Fruit fly (Drosophila melanogaster) whole organism, embryonic: ENCODE data around the gene CG15717.

ENCODE experiments used
- CG10366 ChIP-seq: fragments of 200-800 bp; sonication (Bioruptor generic); IDR thresholded peaks from 2 replicates; pipeline ENCODE4 v1.3.6; 2022; ENCODE audit warnings: missing biosample characterization, missing genetic modification characterization
- CG15011 ChIP-seq: fragments of 200-800 bp; sonication (Bioruptor generic); optimal IDR thresholded peaks from 3 replicates; lab custom pipeline; 2018; ENCODE audit warnings: missing biosample characterization, mild to moderate bottlenecking, missing genetic modification characterization
- CG17361 ChIP-seq: fragments of 200-800 bp; sonication (Bioruptor generic); IDR thresholded peaks from 3 replicates; pipeline ENCODE4 v1.3.6; 2022; ENCODE audit warnings: missing biosample characterization, missing genetic modification characterization
- CG18262 ChIP-seq: fragments of 200-800 bp; optimal IDR thresholded peaks from 3 replicates; lab custom pipeline; 2019; ENCODE audit warnings: missing biosample characterization, mild to moderate bottlenecking, missing genetic modification characterization, moderate library complexity
- CG3995 ChIP-seq: fragments of 200-800 bp; sonication (Bioruptor generic); optimal IDR thresholded peaks from 3 replicates; lab custom pipeline; 2016; ENCODE audit warnings: missing biosample characterization, missing genetic modification characterization
- CG4707 ChIP-seq: fragments of 200-800 bp; sonication (Bioruptor generic); optimal IDR thresholded peaks from 2 replicates; lab custom pipeline; 2018; ENCODE audit warnings: missing biosample characterization, mild to moderate bottlenecking, missing genetic modification characterization, moderate library complexity
- Sry-β ChIP-seq: fragments of 200-800 bp; sonication (Bioruptor generic); optimal IDR thresholded peaks from 2 replicates; lab custom pipeline; 2018; ENCODE audit warnings: missing biosample characterization, mild to moderate bottlenecking, missing genetic modification characterization, moderate library complexity
- chif ChIP-seq, 2 experiments: fragments of 200-800 bp; sonication (Bioruptor generic); optimal IDR thresholded peaks; 3 replicates each; lab custom pipeline; 2016; ENCODE audit warnings: missing biosample characterization in 2 of 2, missing genetic modification characterization in 2 of 2
- gfzf ChIP-seq: fragments of 200-800 bp; sonication (Bioruptor generic); optimal IDR thresholded peaks from 2 replicates; lab custom pipeline; 2016; ENCODE audit warnings: missing biosample characterization, mild to moderate bottlenecking, missing genetic modification characterization, moderate library complexity

DNA sequence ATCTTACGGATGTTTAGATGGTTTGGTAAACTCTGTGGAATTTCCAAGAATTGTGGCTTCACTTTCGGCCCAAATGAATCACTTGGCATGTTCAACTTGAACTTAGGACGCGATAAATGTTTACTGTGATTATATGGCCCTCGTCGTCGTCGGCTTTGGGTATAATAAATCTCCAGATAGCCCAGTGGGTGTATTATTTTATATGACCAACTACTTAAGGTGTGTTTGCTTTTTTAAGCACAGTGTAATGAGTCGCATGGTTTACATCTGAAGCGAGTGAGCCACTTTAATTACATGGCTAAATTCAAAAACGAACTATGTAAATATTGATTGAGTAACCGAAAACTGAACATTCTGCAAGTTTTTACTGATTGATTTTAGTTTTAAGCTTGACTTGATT is 23.5 kb upstream of the CG15717 start:
- no peak for TF ChIP-seq CG3995 (GFP tag; lab: Kevin White, UChicago)
- no peak for TF ChIP-seq CG18262 (tag; lab: Kevin White, UChicago)
- TF ChIP-seq CG17361 (GFP tag; lab: Robert Waterston, UW): no peak
- no peak for TF ChIP-seq CG10366 (GFP tag; lab: Robert Waterston, UW)
- TF ChIP-seq Sry-β: no peak
- TF ChIP-seq chif (GFP tag; optimal IDR thresholded peaks at IDR 0.05; lab: Kevin White, UChicago): no peak
- TF ChIP-seq CG15011 (GFP tag; lab: Kevin White, UChicago): no peak
- no peak for TF ChIP-seq gfzf
- TF ChIP-seq CG4707 (GFP tag; lab: Kevin White, UChicago): no peak
